Worm (Caenorhabditis elegans): ENCODE measurements around the gene jmjd-3.1.
A peak's percentile ranks its signal among the peaks of the same experiment; 100 is the strongest.

jmjd-3.1 gene

DNA sequence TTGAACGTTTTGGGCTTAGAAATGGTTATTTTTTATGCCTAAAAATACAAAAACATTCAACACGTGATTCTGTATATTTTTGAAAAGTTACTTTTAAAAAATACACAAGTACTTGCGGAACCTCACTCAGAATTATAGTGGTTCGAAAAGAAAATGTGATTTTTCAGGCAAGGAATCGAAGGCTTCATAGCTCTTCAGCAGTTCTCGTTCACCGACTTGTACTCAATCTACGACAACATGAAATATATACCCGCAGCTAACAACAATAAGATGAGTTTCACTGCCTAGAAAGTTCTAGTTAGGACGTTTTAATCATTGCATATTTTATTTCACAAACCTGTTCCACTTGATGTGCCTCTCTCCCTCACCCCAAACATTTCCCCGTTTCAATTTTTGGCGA lies 8.3 kb upstream of the jmjd-3.1 start:
- TF ChIP-seq hlh-4 (tag; optimal IDR thresholded peaks at IDR 0.05) (no peak), nhr-85 (tag) (no peak), snu-23 (GFP tag; optimal IDR thresholded peaks at IDR 0.05) (no peak), lir-3 (tag; optimal IDR thresholded peaks at IDR 0.05; ENCODE audit: poor library complexity) (no peak), ceh-88 (GFP tag; IDR thresholded peaks at IDR 0.05) (no peak), nhr-28 (tag; optimal IDR thresholded peaks at IDR 0.05) (no peak), ceh-90 (tag; optimal IDR thresholded peaks at IDR 0.05) (no peak), nhr-12 (tag; optimal IDR thresholded peaks at IDR 0.05) (no peak), pax-3 (tag; optimal IDR thresholded peaks at IDR 0.05) (no peak), snpc-4 (tag; optimal IDR thresholded peaks at IDR 0.05) (no peak)

DNA sequence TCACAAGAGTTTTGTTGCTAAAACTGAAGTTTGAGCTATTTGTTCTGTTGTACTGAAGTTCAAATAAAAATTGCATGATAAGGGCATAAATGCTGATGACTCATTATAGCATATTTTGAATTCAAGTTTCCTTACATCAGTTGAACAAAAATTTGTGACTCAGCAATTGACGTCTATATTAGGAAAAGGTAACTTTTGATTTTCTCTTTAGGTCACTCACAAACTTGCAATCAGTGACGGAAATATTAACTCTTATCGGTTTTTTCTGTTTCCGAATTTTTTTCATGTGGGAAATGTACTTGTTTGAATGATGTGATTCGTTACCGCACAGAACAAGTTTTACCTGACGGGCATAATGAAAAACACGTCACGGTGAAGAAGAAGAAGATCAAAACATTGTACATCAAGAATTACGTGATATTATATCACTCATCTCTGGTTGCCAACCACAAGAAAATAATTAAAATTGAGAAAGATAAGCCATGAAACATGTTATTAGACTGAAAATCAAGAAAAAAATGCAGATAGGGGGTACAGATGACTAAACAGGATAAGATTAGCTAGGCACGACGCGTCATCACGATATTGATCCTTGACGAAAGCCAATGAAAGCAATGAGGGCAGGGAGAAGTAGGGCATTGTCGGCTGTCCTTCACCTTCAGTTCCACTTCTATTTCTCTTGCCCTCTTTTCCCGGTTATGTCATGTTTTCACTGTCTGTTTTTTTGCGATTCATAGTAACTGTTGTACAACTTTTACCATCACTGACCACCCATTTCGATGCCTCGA lies 7.0 kb upstream of the jmjd-3.1 start:
- TF ChIP-seq nhr-19 (GFP tag; conservative IDR thresholded peaks at IDR 0.05) = no peak
- TF ChIP-seq lin-14 (GFP tag; optimal IDR thresholded peaks at IDR 0.05) = peak; percentile 23
- TF ChIP-seq elt-3 (tag; optimal IDR thresholded peaks at IDR 0.05) = peak in 1 of 6 experiments; percentile 36
- TF ChIP-seq nhr-20 (tag; optimal IDR thresholded peaks at IDR 0.05) = peak; percentile 18
- TF ChIP-seq dsc-1 (tag; optimal IDR thresholded peaks at IDR 0.05) = peak; percentile 60
- TF ChIP-seq swsn-7 (tag; optimal IDR thresholded peaks at IDR 0.05) = no peak
- TF ChIP-seq ces-1 (GFP tag; optimal IDR thresholded peaks at IDR 0.05) = no peak
- no peak for TF ChIP-seq fos-1 (tag; optimal IDR thresholded peaks at IDR 0.05)
- TF ChIP-seq fkh-10 (GFP tag; optimal IDR thresholded peaks at IDR 0.05) = no peak
- TF ChIP-seq tbx-2 (tag; optimal IDR thresholded peaks at IDR 0.05) = no peak
- TF ChIP-seq mdl-1 (tag; optimal IDR thresholded peaks at IDR 0.05) = no peak
- no peak for TF ChIP-seq snpc-4 (tag; optimal IDR thresholded peaks at IDR 0.05)
- TF ChIP-seq elt-2 (tag; optimal IDR thresholded peaks at IDR 0.05) = peak; percentile 26
- no peak for TF ChIP-seq egl-13 (tag; optimal IDR thresholded peaks at IDR 0.05)
- no peak for TF ChIP-seq rnt-1 (tag; optimal IDR thresholded peaks at IDR 0.05)
- no peak for TF ChIP-seq ceh-8 (GFP tag; optimal IDR thresholded peaks at IDR 0.05)
- TF ChIP-seq nhr-85 (tag) = peak; percentile 47

DNA sequence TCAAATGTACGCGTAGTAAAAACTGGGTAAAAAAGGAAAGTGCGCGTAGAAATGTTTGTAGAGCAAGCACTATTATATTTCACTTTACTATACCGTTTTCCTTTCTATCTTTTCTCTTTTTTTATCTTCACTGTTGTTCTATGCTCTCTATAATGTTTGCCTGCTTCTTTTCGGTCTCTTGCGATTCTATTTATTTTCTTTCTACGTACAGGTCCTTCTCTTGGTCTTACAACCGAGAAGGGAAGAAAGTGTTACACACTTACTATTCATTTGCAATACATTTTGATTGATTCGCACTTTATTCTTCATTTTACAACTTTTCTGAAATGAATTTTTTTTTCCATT lies 6.4 kb upstream of the jmjd-3.1 start:
- TF ChIP-seq nhr-90 (tag; optimal IDR thresholded peaks at IDR 0.05; ENCODE audit: poor library complexity) = no peak
- no peak for TF ChIP-seq jun-1 (tag; optimal IDR thresholded peaks at IDR 0.05)
- TF ChIP-seq ceh-63 (GFP tag; optimal IDR thresholded peaks at IDR 0.05) = no peak
- TF ChIP-seq sox-4 (tag; optimal IDR thresholded peaks at IDR 0.05) = no peak
- TF ChIP-seq nhr-19 (GFP tag; conservative IDR thresholded peaks at IDR 0.05) = no peak
- no peak for TF ChIP-seq ces-1 (GFP tag; optimal IDR thresholded peaks at IDR 0.05)
- no peak for TF ChIP-seq dpl-1 (GFP tag; optimal IDR thresholded peaks at IDR 0.05)
- peak; percentile 27 for TF ChIP-seq lin-14 (GFP tag; optimal IDR thresholded peaks at IDR 0.05)
- no peak for TF ChIP-seq lir-3 (tag; optimal IDR thresholded peaks at IDR 0.05; ENCODE audit: poor library complexity)
- no peak for TF ChIP-seq hlh-17 (GFP tag; optimal IDR thresholded peaks at IDR 0.05; ENCODE audit: borderline replicate concordance)
- TF ChIP-seq blmp-1 (tag; optimal IDR thresholded peaks at IDR 0.05) = peak; percentile 80
- no peak for TF ChIP-seq nhr-11 (tag; optimal IDR thresholded peaks at IDR 0.05)
- TF ChIP-seq lin-39 (tag; optimal IDR thresholded peaks at IDR 0.05) = no peak
- TF ChIP-seq snpc-4 (tag; optimal IDR thresholded peaks at IDR 0.05) = no peak
- no peak for TF ChIP-seq snu-23 (GFP tag; optimal IDR thresholded peaks at IDR 0.05)
- TF ChIP-seq tlp-1 (tag; optimal IDR thresholded peaks at IDR 0.05) = no peak
- no peak for TF ChIP-seq swsn-7 (tag; optimal IDR thresholded peaks at IDR 0.05)
- TF ChIP-seq nhr-20 (tag; optimal IDR thresholded peaks at IDR 0.05) = peak; percentile 17
- TF ChIP-seq C34B4.2 (tag; optimal IDR thresholded peaks at IDR 0.05) = no peak
- TF ChIP-seq rnt-1 (tag; optimal IDR thresholded peaks at IDR 0.05) = peak; percentile 1
- TF ChIP-seq ceh-88 (GFP tag; IDR thresholded peaks at IDR 0.05) = no peak
- TF ChIP-seq efl-3 (GFP tag; optimal IDR thresholded peaks at IDR 0.05) = no peak
- no peak for TF ChIP-seq nhr-47 (tag; optimal IDR thresholded peaks at IDR 0.05)
- TF ChIP-seq F16B12.6 (tag; optimal IDR thresholded peaks at IDR 0.05) = no peak
- TF ChIP-seq unc-86 (tag; optimal IDR thresholded peaks at IDR 0.05) = no peak
- no peak for TF ChIP-seq aha-1 (tag; optimal IDR thresholded peaks at IDR 0.05)
- TF ChIP-seq ceh-8 (GFP tag; optimal IDR thresholded peaks at IDR 0.05) = no peak
- TF ChIP-seq hlh-4 (tag; optimal IDR thresholded peaks at IDR 0.05) = no peak
- TF ChIP-seq nhr-28 (tag; optimal IDR thresholded peaks at IDR 0.05) = no peak
- TF ChIP-seq lin-13 (GFP tag; optimal IDR thresholded peaks at IDR 0.05) = no peak
- TF ChIP-seq lin-15B (tag; optimal IDR thresholded peaks at IDR 0.05) = no peak
- no peak for TF ChIP-seq sptf-1 (tag; optimal IDR thresholded peaks at IDR 0.05)
- TF ChIP-seq lsy-2 (tag; optimal IDR thresholded peaks at IDR 0.05) = no peak
- TF ChIP-seq elt-3 (tag; optimal IDR thresholded peaks at IDR 0.05) = no peak
- peak in 1 of 2 experiments; percentile 0 for TF ChIP-seq lin-35 (GFP tag; optimal IDR thresholded peaks at IDR 0.05)
